Worm (Caenorhabditis elegans) whole organism, midembryonic: Measurements from ENCODE around the gene T01E8.1.

Experiments used
- T22C8.4 ChIP-seq: fragments of 200-800 bp; sonication (Bioruptor generic); IDR thresholded peaks from 2 replicates; pipeline ENCODE4 v1.3.6; 2022; ENCODE audit warnings: missing genetic modification characterization, missing compliant biosample characterization
- cog-1 ChIP-seq: sonication (generic microtip); optimal IDR thresholded peaks from 2 replicates; lab custom pipeline; 2016; ENCODE audit warnings: missing genetic modification characterization, missing compliant biosample characterization
- flt-1 ChIP-seq: fragments of 200-800 bp; sonication (Bioruptor generic); IDR thresholded peaks from 2 replicates; pipeline ENCODE4 v1.3.6; 2022; ENCODE audit warnings: missing genetic modification characterization, missing compliant biosample characterization
- klf-2 ChIP-seq: fragments of 200-800 bp; sonication (Bioruptor generic); conservative IDR thresholded peaks from 2 replicates; pipeline ENCODE4 v1.3.6; 2022; ENCODE audit warnings: missing genetic modification reagents, missing genetic modification characterization, missing compliant biosample characterization
- med-1 ChIP-seq: sonication (generic microtip); optimal IDR thresholded peaks from 2 replicates; lab custom pipeline; 2017; ENCODE audit warnings: missing genetic modification characterization, mild to moderate bottlenecking, missing compliant biosample characterization, antibody characterized with exemption, missing genetic modification reagents; ENCODE audit not compliant: insufficient read depth
- ref-1 ChIP-seq: fragments of 200-800 bp; sonication (Bioruptor generic); conservative IDR thresholded peaks from 2 replicates; pipeline ENCODE4 v1.3.6; 2022; ENCODE audit warnings: missing genetic modification reagents, missing genetic modification characterization, missing compliant biosample characterization
- tab-1 ChIP-seq: fragments of 200-800 bp; sonication (Bioruptor generic); IDR thresholded peaks from 2 replicates; pipeline ENCODE4 v1.3.6; 2022; ENCODE audit warnings: missing genetic modification characterization, missing compliant biosample characterization
- ztf-23 ChIP-seq: fragments of 200-800 bp; sonication (Bioruptor generic); IDR thresholded peaks from 2 replicates; pipeline ENCODE4 v1.3.6; 2022; ENCODE audit warnings: missing genetic modification reagents, missing genetic modification characterization, missing compliant biosample characterization
- ztf-29 ChIP-seq: fragments of 200-800 bp; sonication (Bioruptor generic); IDR thresholded peaks from 2 replicates; pipeline ENCODE4 v1.3.6; 2022; ENCODE audit warnings: missing genetic modification reagents, missing genetic modification characterization, missing compliant biosample characterization

T01E8.1 gene

DNA sequence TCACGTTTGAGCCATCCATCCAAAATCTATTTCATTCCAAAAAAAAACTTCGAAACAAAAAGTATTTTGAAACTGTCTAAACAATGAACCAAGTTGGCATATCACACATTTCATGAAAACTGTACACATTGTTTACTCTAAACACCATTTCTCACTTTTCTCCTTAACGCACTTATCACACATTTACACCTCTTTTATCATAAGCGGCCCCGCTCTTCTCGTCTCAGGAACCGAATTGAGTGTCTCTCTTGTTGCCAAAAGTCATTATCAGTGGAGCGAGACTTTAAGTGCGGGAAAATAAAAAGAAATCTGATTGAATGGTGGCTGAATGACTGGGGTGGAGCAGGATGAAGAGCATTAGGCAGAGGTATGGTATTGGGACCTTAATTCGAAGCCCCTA lies 25.3 kb downstream of the T01E8.1 start:
- no peak for TF ChIP-seq ztf-29 (GFP tag; lab: Robert Waterston, UW)

DNA sequence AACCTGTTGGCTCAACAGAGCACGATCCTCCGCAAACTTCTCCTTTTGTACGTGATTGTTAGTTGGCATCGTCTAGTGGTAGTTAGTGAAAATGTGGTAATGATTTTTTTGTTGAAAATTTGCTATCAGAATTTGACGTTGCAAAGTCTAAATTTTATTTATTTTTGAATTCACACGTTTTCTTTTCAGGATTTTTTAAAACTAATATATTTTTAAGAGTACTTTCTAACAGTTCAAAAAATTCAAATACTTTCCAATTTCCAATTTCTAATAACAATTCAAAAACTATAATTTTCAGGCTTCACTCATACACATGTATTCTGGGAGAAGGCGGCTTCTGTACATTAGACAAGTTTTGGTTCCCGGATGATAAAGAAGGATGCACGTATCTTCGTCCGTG lies 27.9 kb downstream of the T01E8.1 start, which contains the start of gene ubxn-5:
Gene ubxn-5, minus strand, starts transcription at position 101 of the 400 bp plus-strand sequence.
- TF ChIP-seq T22C8.4 (GFP tag; lab: Robert Waterston, UW) (no peak), ref-1 (GFP tag; lab: Robert Waterston, UW) (no peak), flt-1 (GFP tag; lab: Robert Waterston, UW) (no peak)

DNA sequence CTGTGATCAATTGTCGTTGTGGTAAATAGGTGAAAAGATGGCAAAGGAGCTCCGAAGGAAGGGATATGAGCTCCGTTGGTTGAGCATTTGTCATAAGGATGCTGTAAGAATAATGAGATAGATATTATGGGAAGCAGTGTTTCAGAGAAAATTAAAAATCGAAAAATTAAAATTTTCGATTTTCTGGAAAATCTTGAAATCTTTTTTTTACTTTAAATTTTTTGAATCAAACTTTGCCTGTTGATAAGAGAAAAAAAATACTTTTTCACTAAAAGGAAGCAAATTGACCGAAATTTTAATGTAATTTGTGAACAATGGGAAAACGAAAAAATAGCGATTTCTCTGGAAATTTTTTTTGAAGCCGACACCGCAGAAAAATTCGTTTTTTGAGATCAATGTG lies 33.1 kb downstream of the T01E8.1 start, which contains the start of gene mec-15:
Gene mec-15, minus strand, starts transcription at position 101 of the 400 bp plus-strand sequence.
- TF ChIP-seq tab-1 (GFP tag; lab: Robert Waterston, UW) (no peak), ref-1 (GFP tag; lab: Robert Waterston, UW) (no peak), med-1 (GFP tag; lab: Kevin White, UChicago) (no peak), ztf-23 (GFP tag; lab: Robert Waterston, UW) (no peak), T22C8.4 (GFP tag; lab: Robert Waterston, UW) (no peak), ztf-29 (GFP tag; lab: Robert Waterston, UW) (no peak), cog-1 (tag; lab: Kevin White, UChicago) (no peak), flt-1 (GFP tag; lab: Robert Waterston, UW) (no peak), klf-2 (GFP tag; lab: Robert Waterston, UW) (no peak)

DNA sequence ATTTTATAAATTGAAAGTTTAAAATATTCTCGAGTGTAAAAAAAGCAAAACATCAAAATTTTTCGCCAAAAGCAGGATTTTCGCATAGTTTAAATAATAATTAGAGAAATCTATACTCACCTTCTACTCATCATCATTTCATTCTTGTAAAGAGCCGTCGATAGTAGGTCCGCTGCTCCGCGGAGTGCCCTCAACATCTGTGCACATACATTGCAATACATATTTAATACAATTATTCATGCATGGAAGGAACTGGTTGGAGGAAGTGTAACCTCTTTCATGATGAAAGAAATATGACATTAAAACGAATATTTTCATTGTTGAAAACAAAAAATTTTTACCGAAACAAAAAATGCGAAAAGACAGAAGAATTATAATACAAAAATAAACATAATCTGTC lies 35.8 kb downstream of the T01E8.1 start, which contains the start of gene mrps-14:
Gene mrps-14, minus strand, starts transcription at position 197 of the 400 bp plus-strand sequence.
- TF ChIP-seq T22C8.4 (GFP tag; lab: Robert Waterston, UW) (no peak), med-1 (GFP tag; lab: Kevin White, UChicago) (no peak), ztf-23 (GFP tag; lab: Robert Waterston, UW) (no peak), flt-1 (GFP tag; lab: Robert Waterston, UW) (no peak), klf-2 (GFP tag; lab: Robert Waterston, UW) (no peak), ref-1 (GFP tag; lab: Robert Waterston, UW) (no peak), cog-1 (tag; lab: Kevin White, UChicago) (no peak), ztf-29 (GFP tag; lab: Robert Waterston, UW) (no peak), tab-1 (GFP tag; lab: Robert Waterston, UW) (no peak)

DNA sequence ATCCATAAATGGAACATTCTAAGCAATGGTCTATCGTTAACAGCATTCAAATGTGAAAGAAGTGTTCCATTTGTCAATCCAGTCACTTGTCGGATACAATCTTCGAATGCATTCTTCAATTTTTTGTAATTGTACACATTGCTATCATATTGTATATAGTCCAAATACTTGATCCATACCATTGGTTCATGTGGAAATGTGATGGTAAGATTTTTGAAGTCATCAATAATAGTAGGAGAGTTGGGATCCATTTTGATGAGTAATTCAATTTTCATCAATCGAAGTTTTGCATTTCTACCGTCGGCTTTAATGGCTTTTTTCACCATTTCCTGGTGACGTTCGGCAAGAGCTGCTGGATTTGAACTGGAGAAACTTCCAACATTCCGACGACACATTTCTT lies 39.1 kb downstream of the T01E8.1 start:
- TF ChIP-seq T22C8.4 (GFP tag; lab: Robert Waterston, UW) (no peak), cog-1 (tag; lab: Kevin White, UChicago) (no peak), flt-1 (GFP tag; lab: Robert Waterston, UW) (no peak), ref-1 (GFP tag; lab: Robert Waterston, UW) (no peak), klf-2 (GFP tag; lab: Robert Waterston, UW) (no peak), tab-1 (GFP tag; lab: Robert Waterston, UW) (no peak), ztf-23 (GFP tag; lab: Robert Waterston, UW) (no peak), med-1 (GFP tag; lab: Kevin White, UChicago) (no peak), ztf-29 (GFP tag; lab: Robert Waterston, UW) (no peak)

DNA sequence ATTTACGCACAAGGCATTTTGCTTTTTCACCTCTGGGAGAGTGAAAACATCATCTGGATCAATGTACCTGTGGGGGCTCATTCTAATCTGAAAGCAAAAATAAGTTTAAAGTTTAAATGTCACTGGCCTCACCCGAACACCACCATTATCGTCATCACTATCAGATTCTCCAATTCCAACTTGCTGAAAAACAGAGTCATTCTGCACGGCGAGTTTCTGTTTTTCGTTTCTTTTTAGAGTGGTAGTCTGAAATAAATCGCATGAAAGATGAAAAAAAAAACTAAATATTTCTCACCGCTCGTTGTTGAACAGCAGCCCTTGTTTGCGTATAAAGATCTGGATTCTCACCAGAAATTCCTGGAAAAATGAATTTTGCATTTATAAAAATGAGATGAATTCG lies 40.6 kb downstream of the T01E8.1 start:
- TF ChIP-seq flt-1 (GFP tag; lab: Robert Waterston, UW) = no peak
- no peak for TF ChIP-seq ztf-29 (GFP tag; lab: Robert Waterston, UW)
- no peak for TF ChIP-seq med-1 (GFP tag; lab: Kevin White, UChicago)
- no peak for TF ChIP-seq tab-1 (GFP tag; lab: Robert Waterston, UW)
- TF ChIP-seq T22C8.4 (GFP tag; lab: Robert Waterston, UW) = no peak
- TF ChIP-seq cog-1 (tag; lab: Kevin White, UChicago) = no peak
- no peak for TF ChIP-seq ref-1 (GFP tag; lab: Robert Waterston, UW)
- no peak for TF ChIP-seq klf-2 (GFP tag; lab: Robert Waterston, UW)
- no peak for TF ChIP-seq ztf-23 (GFP tag; lab: Robert Waterston, UW)

DNA sequence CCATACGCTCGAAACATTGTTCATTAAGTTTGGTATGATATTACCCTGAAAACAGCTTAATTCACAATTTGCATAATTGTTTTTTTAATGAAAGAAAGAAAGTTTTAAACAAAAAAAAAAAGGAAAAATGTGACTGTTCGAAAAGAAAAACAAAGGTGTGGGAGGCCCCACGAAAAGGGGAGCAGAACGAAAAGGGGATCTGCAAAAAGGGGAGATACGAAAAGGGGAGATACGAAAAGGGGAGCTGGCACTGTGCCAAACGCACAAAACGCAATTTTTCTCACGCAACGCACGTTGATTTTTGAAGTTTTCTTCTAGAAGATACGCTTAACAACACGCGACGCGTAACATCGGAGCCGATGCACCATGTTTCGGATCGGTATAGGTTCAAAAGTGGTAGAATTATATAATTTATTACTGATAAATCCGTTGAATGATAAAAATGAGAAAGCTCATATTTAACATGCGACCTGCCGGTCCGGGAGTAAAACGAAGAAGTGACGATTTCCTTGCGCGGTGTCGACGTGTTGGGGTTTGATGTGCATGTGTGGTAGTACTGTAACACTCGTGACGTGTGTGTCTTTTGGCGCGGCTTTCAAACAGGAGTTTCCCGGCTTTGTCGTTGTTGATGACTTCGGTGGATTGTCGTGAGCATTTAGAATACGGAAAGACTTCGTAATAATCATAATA lies 41.2 kb downstream of the T01E8.1 start, which contains the start of gene nrde-2:
Gene nrde-2, minus strand, starts transcription at position 45 of the 690 bp plus-strand sequence.
- peak; percentile 80 for TF ChIP-seq flt-1 (GFP tag; lab: Robert Waterston, UW)
- TF ChIP-seq ref-1 (GFP tag; lab: Robert Waterston, UW) = peak; percentile 41; the same call in 1 of the 2 replicates
- peak; percentile 64; the same call in 1 of the 2 replicates for TF ChIP-seq klf-2 (GFP tag; lab: Robert Waterston, UW)
- peak; percentile 87 for TF ChIP-seq ztf-23 (GFP tag; lab: Robert Waterston, UW)

DNA sequence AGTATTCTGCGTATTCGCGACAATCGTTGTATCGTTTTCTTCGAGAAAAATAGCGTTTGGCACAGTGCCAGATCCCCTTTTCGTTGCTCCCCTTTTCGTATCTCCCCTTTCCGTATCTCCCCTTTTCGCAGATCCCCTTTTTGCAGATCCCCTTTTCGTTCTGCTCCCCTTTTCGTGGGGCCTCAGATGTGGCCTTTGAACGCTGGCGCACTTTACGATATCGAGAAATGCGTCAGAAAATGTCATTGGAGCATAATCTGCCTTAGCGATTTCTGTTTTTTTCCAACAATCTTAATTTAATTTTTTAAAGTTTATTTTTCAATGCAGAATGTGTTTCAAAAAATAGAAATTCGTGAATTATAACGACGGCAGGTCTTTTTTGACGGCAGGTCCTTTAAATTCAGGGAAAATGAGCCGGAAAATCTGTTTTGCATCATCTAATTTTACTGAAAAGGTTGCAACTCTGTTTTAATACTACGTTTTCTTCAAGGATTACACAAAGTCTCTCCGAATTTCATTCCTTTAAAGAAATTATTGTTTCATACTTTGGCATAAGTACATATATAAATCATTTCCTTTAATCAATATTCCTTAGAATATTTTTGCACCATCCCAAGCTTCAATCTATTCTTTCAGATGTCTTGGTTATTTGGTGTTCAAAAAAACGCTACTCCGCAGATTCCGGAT lies 42.0 kb downstream of the T01E8.1 start, which contains the start of gene atad-3:
Gene atad-3, plus strand, starts transcription at position 637 of the 687 bp plus-strand sequence.
- TF ChIP-seq T22C8.4 (GFP tag; lab: Robert Waterston, UW) (peak; percentile 85; the same call in 1 of the 2 replicates), ztf-23 (GFP tag; lab: Robert Waterston, UW) (peak; percentile 97), cog-1 (tag; lab: Kevin White, UChicago) (peak; percentile 82), ref-1 (GFP tag; lab: Robert Waterston, UW) (peak; percentile 79), tab-1 (GFP tag; lab: Robert Waterston, UW) (peak; percentile 88), med-1 (GFP tag; lab: Kevin White, UChicago) (no peak), ztf-29 (GFP tag; lab: Robert Waterston, UW) (peak; percentile 90), flt-1 (GFP tag; lab: Robert Waterston, UW) (peak; percentile 95), klf-2 (GFP tag; lab: Robert Waterston, UW) (peak; percentile 96)
